Worm (Caenorhabditis elegans): ENCODE measurements around the gene ZC443.1.

DNA sequence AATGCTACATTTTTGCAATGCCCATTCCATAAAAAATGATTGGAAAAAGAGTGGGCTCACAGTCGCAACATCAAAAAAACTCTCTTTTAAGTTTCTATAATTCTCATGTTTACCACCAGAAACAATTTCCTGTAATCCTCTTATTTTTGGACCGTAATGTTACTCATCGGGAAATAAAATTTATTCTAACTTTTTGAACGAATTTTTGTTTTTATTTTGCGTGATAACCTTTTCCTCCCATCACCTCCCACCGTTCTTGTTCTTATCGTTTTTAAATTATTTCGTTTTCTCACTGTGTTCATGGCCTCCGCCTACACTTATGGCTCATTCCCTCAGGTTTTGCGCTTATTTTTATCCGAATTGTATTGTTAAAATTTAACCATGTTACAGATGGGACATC is 49.3 kb upstream of the ZC443.1 start, which contains the start of gene anp-1:
- TF ChIP-seq tbx-37 (GFP tag; conservative IDR thresholded peaks at IDR 0.05) (no peak), ets-7 (tag; optimal IDR thresholded peaks at IDR 0.05) (no peak), ama-1 (optimal IDR thresholded peaks at IDR 0.05) (no peak), ceh-13 (GFP tag; optimal IDR thresholded peaks at IDR 0.05) (no peak), hnd-1 (tag; optimal IDR thresholded peaks at IDR 0.05) (no peak), tra-4 (tag; optimal IDR thresholded peaks at IDR 0.05) (no peak), hmbx-1 (tag; optimal IDR thresholded peaks at IDR 0.05) (no peak), F13C5.2 (tag; optimal IDR thresholded peaks at IDR 0.05) (no peak)
